Fruit fly (Drosophila melanogaster) S2 (cell line): ENCODE results near the gene CG43844.

ENCODE experiments used
- CG8478 ChIP-seq: fragments of >200 bp; optimal IDR thresholded peaks from 2 replicates; lab custom pipeline; 2018
- CTCF ChIP-seq, 2 experiments: fragments of >200 bp; optimal IDR thresholded peaks; 2 replicates each; lab custom pipeline; 2018

The CG43844 gene

dm6 chr3R:21921363-21922208, 32.2 kb downstream of the CG43844 start:
- TF ChIP-seq CTCF (optimal IDR thresholded peaks at IDR 0.05; lab: Kevin White, UChicago), result no peak
- TF ChIP-seq CG8478, result no peak

dm6 chr3R:21922244-21922643, 32.9 kb downstream of the CG43844 start:
- TF ChIP-seq CTCF (optimal IDR thresholded peaks at IDR 0.05; lab: Kevin White, UChicago) (no peak), CG8478 (no peak)

- TF ChIP-seq CTCF (optimal IDR thresholded peaks at IDR 0.05; lab: Kevin White, UChicago), result no peak
- no peak for TF ChIP-seq CG8478
Measured at dm6 chr3R:21922674-21923323, 33.5 kb downstream of the CG43844 start.

- TF ChIP-seq CTCF (optimal IDR thresholded peaks at IDR 0.05; lab: Kevin White, UChicago), result no peak
- no peak for TF ChIP-seq CG8478
Measured at dm6 chr3R:21923742-21924141, 34.4 kb downstream of the CG43844 start.

dm6 chr3R:21928214-21928613, 38.9 kb downstream of the CG43844 start:
- no peak for TF ChIP-seq CTCF (optimal IDR thresholded peaks at IDR 0.05; lab: Kevin White, UChicago)
- TF ChIP-seq CG8478, result no peak

- TF ChIP-seq CTCF (optimal IDR thresholded peaks at IDR 0.05; lab: Kevin White, UChicago) (no peak), CG8478 (no peak)
Measured at dm6 chr3R:21931346-21931745, 42.0 kb downstream of the CG43844 start.

- TF ChIP-seq CG8478, result no peak
- no peak for TF ChIP-seq CTCF (optimal IDR thresholded peaks at IDR 0.05; lab: Kevin White, UChicago)
Measured at dm6 chr3R:21933952-21934351, 44.6 kb downstream of the CG43844 start.

- TF ChIP-seq CG8478, result no peak
- TF ChIP-seq CTCF (optimal IDR thresholded peaks at IDR 0.05; lab: Kevin White, UChicago), result no peak
Measured at dm6 chr3R:21935191-21935590, 45.9 kb downstream of the CG43844 start.

dm6 chr3R:21937075-21937950, 48.0 kb downstream of the CG43844 start:
- TF ChIP-seq CTCF (optimal IDR thresholded peaks at IDR 0.05; lab: Kevin White, UChicago) (no peak), CG8478 (no peak)

dm6 chr3R:21937951-21938286, 48.6 kb downstream of the CG43844 start:
- TF ChIP-seq CTCF (optimal IDR thresholded peaks at IDR 0.05; lab: Kevin White, UChicago), result no peak
- no peak for TF ChIP-seq CG8478

dm6 chr3R:21938464-21939095, 49.2 kb downstream of the CG43844 start:
- no peak for TF ChIP-seq CG8478
- no peak for TF ChIP-seq CTCF (optimal IDR thresholded peaks at IDR 0.05; lab: Kevin White, UChicago)

dm6 chr3R:21939110-21939509, 49.8 kb downstream of the CG43844 start:
- TF ChIP-seq CG8478 (no peak), CTCF (optimal IDR thresholded peaks at IDR 0.05; lab: Kevin White, UChicago) (no peak)
